Worm (Caenorhabditis elegans) whole organism, mixed stage, embryonic: ENCODE data around the gene F53G2.3.
A peak's percentile ranks its signal among the peaks of the same experiment; 100 is the strongest.

Experiments used
- M03D4.4 ChIP-seq: sonication (generic microtip); optimal IDR thresholded peaks from 2 replicates; lab custom pipeline; 2017; ENCODE audit warnings: mild to moderate bottlenecking, missing genetic modification characterization, missing compliant biosample characterization
- blmp-1 ChIP-seq: fragments of 150-350 bp; optimal IDR thresholded peaks from 2 replicates; lab custom pipeline; 2014; ENCODE audit warnings: missing biosample characterization, missing genetic modification characterization
- ceh-39 ChIP-seq: fragments of 150-350 bp; optimal IDR thresholded peaks from 2 replicates; lab custom pipeline; 2014; ENCODE audit warnings: missing biosample characterization, missing genetic modification characterization
- ceh-43 ChIP-seq: fragments of 200-800 bp; sonication (Bioruptor generic); optimal IDR thresholded peaks from 2 replicates; lab custom pipeline; 2018; ENCODE audit warnings: mild to moderate bottlenecking, missing genetic modification characterization, moderate library complexity, missing compliant biosample characterization
- ceh-83 ChIP-seq: fragments of 200-800 bp; sonication (Bioruptor generic); optimal IDR thresholded peaks from 2 replicates; lab custom pipeline; 2018; ENCODE audit warnings: mild to moderate bottlenecking, missing genetic modification characterization, missing compliant biosample characterization
- ces-1 ChIP-seq: fragments of 150-350 bp; optimal IDR thresholded peaks from 2 replicates; lab custom pipeline; 2014; ENCODE audit warnings: missing biosample characterization, missing genetic modification reagents, missing genetic modification characterization
- cnd-1 ChIP-seq: fragments of 200-800 bp; sonication (Bioruptor generic); optimal IDR thresholded peaks from 2 replicates; lab custom pipeline; 2018; ENCODE audit warnings: mild to moderate bottlenecking, missing genetic modification characterization, missing compliant biosample characterization
- drap-1 ChIP-seq: fragments of 200-800 bp; sonication (Bioruptor generic); optimal IDR thresholded peaks from 3 replicates; lab custom pipeline; 2018; ENCODE audit warnings: mild to moderate bottlenecking, missing genetic modification characterization, missing compliant biosample characterization
- elt-1 ChIP-seq: sonication (generic microtip); optimal IDR thresholded peaks from 2 replicates; lab custom pipeline; 2017; ENCODE audit warnings: missing genetic modification characterization, mild to moderate bottlenecking, missing compliant biosample characterization, antibody characterized with exemption, moderate library complexity, borderline replicate concordance; ENCODE audit not compliant: insufficient read depth
- ham-2 ChIP-seq: fragments of 200-800 bp; sonication (Bioruptor generic); optimal IDR thresholded peaks from 2 replicates; lab custom pipeline; 2018; ENCODE audit warnings: mild to moderate bottlenecking, missing genetic modification characterization, missing compliant biosample characterization
- hlh-1 ChIP-seq: fragments of 150-350 bp; optimal IDR thresholded peaks from 2 replicates; lab custom pipeline; 2014; ENCODE audit warnings: missing biosample characterization, missing genetic modification reagents, missing genetic modification characterization
- lin-13 ChIP-seq: fragments of 150-350 bp; optimal IDR thresholded peaks from 2 replicates; lab custom pipeline; 2014; ENCODE audit warnings: missing biosample characterization, missing genetic modification characterization
- lin-32 ChIP-seq: fragments of 200-800 bp; sonication (Bioruptor generic); optimal IDR thresholded peaks from 2 replicates; lab custom pipeline; 2018; ENCODE audit warnings: mild to moderate bottlenecking, missing genetic modification characterization, missing compliant biosample characterization
- lsy-2 ChIP-seq: fragments of 150-350 bp; optimal IDR thresholded peaks from 2 replicates; lab custom pipeline; 2014; ENCODE audit warnings: missing biosample characterization, missing genetic modification characterization
- mab-5 ChIP-seq: fragments of 150-350 bp; optimal IDR thresholded peaks from 2 replicates; lab custom pipeline; 2014; ENCODE audit warnings: missing biosample characterization, missing genetic modification characterization
- mep-1 ChIP-seq: fragments of 150-350 bp; optimal IDR thresholded peaks from 2 replicates; lab custom pipeline; 2017; ENCODE audit warnings: missing biosample characterization, missing genetic modification reagents, missing genetic modification characterization, inconsistent platforms
- mls-2 ChIP-seq: sonication (generic microtip); optimal IDR thresholded peaks from 2 replicates; lab custom pipeline; 2016; ENCODE audit warnings: mild to moderate bottlenecking, missing genetic modification characterization, moderate library complexity, missing compliant biosample characterization
- nhr-12 ChIP-seq: fragments of 150-350 bp; optimal IDR thresholded peaks from 2 replicates; lab custom pipeline; 2014; ENCODE audit warnings: missing biosample characterization, missing genetic modification characterization
- nhr-2 ChIP-seq: fragments of 150-350 bp; optimal IDR thresholded peaks from 2 replicates; lab custom pipeline; 2014; ENCODE audit warnings: missing biosample characterization, missing genetic modification characterization
- nhr-237 ChIP-seq: fragments of 150-350 bp; optimal IDR thresholded peaks from 2 replicates; lab custom pipeline; 2014; ENCODE audit warnings: missing biosample characterization, missing genetic modification characterization
- nhr-28 ChIP-seq: fragments of 150-350 bp; optimal IDR thresholded peaks from 2 replicates; lab custom pipeline; 2014; ENCODE audit warnings: missing biosample characterization, missing genetic modification characterization
- nhr-76 ChIP-seq: sonication (generic microtip); optimal IDR thresholded peaks from 2 replicates; lab custom pipeline; 2017; ENCODE audit warnings: missing biosample characterization, missing genetic modification characterization
- pha-4 ChIP-seq: fragments of 150-350 bp; optimal IDR thresholded peaks from 2 replicates; lab custom pipeline; 2018; ENCODE audit warnings: missing biosample characterization, missing genetic modification reagents, missing genetic modification characterization
- sem-2 ChIP-seq: fragments of 200-800 bp; sonication (Bioruptor generic); optimal IDR thresholded peaks from 2 replicates; lab custom pipeline; 2018; ENCODE audit warnings: mild to moderate bottlenecking, missing genetic modification characterization, missing compliant biosample characterization
- snpc-4 ChIP-seq: fragments of 150-350 bp; optimal IDR thresholded peaks from 2 replicates; lab custom pipeline; 2014; ENCODE audit warnings: missing biosample characterization, missing genetic modification characterization
- sptf-1 ChIP-seq: sonication (generic microtip); optimal IDR thresholded peaks from 2 replicates; lab custom pipeline; 2017; ENCODE audit warnings: mild to moderate bottlenecking, missing genetic modification characterization, moderate library complexity, missing compliant biosample characterization
- tbx-8 ChIP-seq: fragments of 200-800 bp; sonication (Bioruptor generic); optimal IDR thresholded peaks from 2 replicates; lab custom pipeline; 2018; ENCODE audit warnings: mild to moderate bottlenecking, missing genetic modification characterization, moderate library complexity, missing compliant biosample characterization
- unc-120 ChIP-seq: sonication (generic microtip); optimal IDR thresholded peaks from 2 replicates; lab custom pipeline; 2017; ENCODE audit warnings: missing genetic modification characterization, missing compliant biosample characterization; ENCODE audit not compliant: poor library complexity, severe bottlenecking
- unc-62 ChIP-seq: fragments of 150-350 bp; optimal IDR thresholded peaks from 2 replicates; lab custom pipeline; 2014; ENCODE audit warnings: missing biosample characterization, missing genetic modification reagents, missing genetic modification characterization
- zip-8 ChIP-seq: fragments of 150-350 bp; optimal IDR thresholded peaks from 2 replicates; lab custom pipeline; 2014; ENCODE audit warnings: missing biosample characterization, missing genetic modification characterization
- ztf-11 ChIP-seq: fragments of 150-350 bp; optimal IDR thresholded peaks from 2 replicates; lab custom pipeline; 2014; ENCODE audit warnings: missing biosample characterization, missing genetic modification characterization

Gene F53G2.3

ce11 chrII:2480099-2480498 is at the start of gene F53G2.3:
Gene F53G2.3, plus strand, starts transcription at chrII:2480399.
- TF ChIP-seq nhr-76 (tag; lab: Kevin White, UChicago): no peak
- TF ChIP-seq ham-2 (GFP tag; lab: Kevin White, UChicago): no peak
- TF ChIP-seq nhr-2: no peak
- no peak for TF ChIP-seq ztf-11 (tag; lab: Kevin White, UChicago)
- no peak for TF ChIP-seq lin-32 (GFP tag; lab: Kevin White, UChicago)
- no peak for TF ChIP-seq M03D4.4 (tag; lab: Kevin White, UChicago)
- no peak for TF ChIP-seq ces-1 (GFP tag; lab: Kevin White, UChicago)
- TF ChIP-seq blmp-1 (tag; lab: Kevin White, UChicago): no peak
- TF ChIP-seq snpc-4 (tag; lab: Kevin White, UChicago): no peak
- TF ChIP-seq ceh-83: no peak
- TF ChIP-seq nhr-12 (tag; lab: Kevin White, UChicago): no peak
- no peak for TF ChIP-seq hlh-1 (tag; lab: Kevin White, UChicago)
- no peak for TF ChIP-seq nhr-28 (tag; lab: Kevin White, UChicago)
- TF ChIP-seq lin-13 (tag; lab: Kevin White, UChicago): no peak
- TF ChIP-seq sptf-1 (tag; lab: Kevin White, UChicago): no peak
- TF ChIP-seq cnd-1 (tag; lab: Kevin White, UChicago): no peak
- no peak for TF ChIP-seq tbx-8 (GFP tag; lab: Kevin White, UChicago)
- no peak for TF ChIP-seq mab-5 (tag; lab: Kevin White, UChicago)

ce11 chrII:2431972-2432371 is 48.2 kb upstream of the F53G2.3 start, which contains the start of gene ceh-86:
Gene ceh-86, minus strand, starts transcription at chrII:2432072.
- TF ChIP-seq cnd-1 (tag; lab: Kevin White, UChicago): peak; percentile 55
- no peak for TF ChIP-seq nhr-76 (tag; lab: Kevin White, UChicago)
- no peak for TF ChIP-seq sem-2
- TF ChIP-seq ceh-39 (tag; lab: Kevin White, UChicago): peak; percentile 6

ce11 chrII:2435566-2435965 is 44.6 kb upstream of the F53G2.3 start:
- TF ChIP-seq nhr-237 (tag; lab: Kevin White, UChicago): no peak
- TF ChIP-seq blmp-1 (tag; lab: Kevin White, UChicago): peak; percentile 76

- TF ChIP-seq sem-2: no peak
- no peak for TF ChIP-seq cnd-1 (tag; lab: Kevin White, UChicago)
- peak; percentile 97 for TF ChIP-seq elt-1 (tag; lab: Kevin White, UChicago)
Measured at ce11 chrII:2436757-2437156, 43.4 kb upstream of the F53G2.3 start.

- no peak for TF ChIP-seq lin-32 (GFP tag; lab: Kevin White, UChicago)
- no peak for TF ChIP-seq tbx-8 (GFP tag; lab: Kevin White, UChicago)
- TF ChIP-seq nhr-2: no peak
- no peak for TF ChIP-seq snpc-4 (tag; lab: Kevin White, UChicago)
- no peak for TF ChIP-seq ceh-83
- TF ChIP-seq unc-62 (GFP tag; lab: Kevin White, UChicago): no peak
- no peak for TF ChIP-seq ham-2 (GFP tag; lab: Kevin White, UChicago)
- TF ChIP-seq drap-1 (GFP tag; lab: Kevin White, UChicago): no peak
- TF ChIP-seq lsy-2 (tag; lab: Kevin White, UChicago): no peak
- TF ChIP-seq sptf-1 (tag; lab: Kevin White, UChicago): no peak
- TF ChIP-seq pha-4: no peak
- no peak for TF ChIP-seq ceh-43 (GFP tag; lab: Kevin White, UChicago)
- TF ChIP-seq mls-2: no peak
- no peak for TF ChIP-seq unc-120 (tag; lab: Kevin White, UChicago)
- no peak for TF ChIP-seq mep-1
- TF ChIP-seq ces-1 (GFP tag; lab: Kevin White, UChicago): no peak
- no peak for TF ChIP-seq ztf-11 (tag; lab: Kevin White, UChicago)
- no peak for TF ChIP-seq zip-8
- no peak for TF ChIP-seq nhr-237 (tag; lab: Kevin White, UChicago)
- TF ChIP-seq, all 35 proteins: peak for 0
Measured at ce11 chrII:2438180-2438579, 42.0 kb upstream of the F53G2.3 start.
